Worm (Caenorhabditis elegans) whole organism, young adult: ENCODE results near the gene R05G9.5.

Experiments
- F33H1.4 ChIP-seq: fragments of 200-800 bp; sonication (Bioruptor generic); IDR thresholded peaks from 2 replicates; pipeline ENCODE4 v1.3.6; 2022; ENCODE audit warnings: missing genetic modification reagents, missing genetic modification characterization, missing compliant biosample characterization
- F49E8.2 ChIP-seq: sonication (generic microtip); optimal IDR thresholded peaks from 3 replicates; lab custom pipeline; 2017; ENCODE audit warnings: missing genetic modification characterization, mild to moderate bottlenecking, missing compliant biosample characterization, antibody characterized with exemption, moderate library complexity; ENCODE audit not compliant: insufficient read depth
- F57C9.4 ChIP-seq: sonication (generic microtip); optimal IDR thresholded peaks from 2 replicates; lab custom pipeline; 2017; ENCODE audit warnings: mild to moderate bottlenecking, missing genetic modification characterization, missing compliant biosample characterization
- K11D2.4 ChIP-seq: fragments of 200-800 bp; sonication (Bioruptor generic); IDR thresholded peaks from 2 replicates; pipeline ENCODE4 v1.3.6; 2022; ENCODE audit warnings: missing genetic modification reagents, missing genetic modification characterization, missing compliant biosample characterization
- Y53F4B.3 ChIP-seq: fragments of 200-800 bp; sonication (Bioruptor generic); IDR thresholded peaks from 2 replicates; pipeline ENCODE4 v1.3.6; 2022; ENCODE audit warnings: missing genetic modification reagents, missing genetic modification characterization, missing compliant biosample characterization
- akir-1 ChIP-seq: fragments of 200-800 bp; sonication (Bioruptor generic); optimal IDR thresholded peaks from 2 replicates; lab custom pipeline; 2018; ENCODE audit warnings: mild to moderate bottlenecking, missing genetic modification characterization, moderate library complexity, missing compliant biosample characterization
- aptf-2 ChIP-seq: fragments of 200-800 bp; sonication (Bioruptor generic); conservative IDR thresholded peaks from 2 replicates; pipeline ENCODE4 v1.3.6; 2022; ENCODE audit warnings: missing genetic modification reagents, missing genetic modification characterization, missing compliant biosample characterization
- cebp-1 ChIP-seq, 2 experiments: fragments of 200-800 bp in 1 of 2; sonication (Bioruptor generic) in 1 of 2; sonication (generic microtip) in 1 of 2; IDR thresholded peaks in 1 of 2; optimal IDR thresholded peaks in 1 of 2; 2 replicates each; pipeline versions ENCODE4 v1.3.6 to Lab custom; 2017 to 2022; ENCODE audit warnings: missing compliant biosample characterization in 2 of 2, missing genetic modification characterization in 2 of 2, mild to moderate bottlenecking in 1 of 2, missing genetic modification reagents in 1 of 2, moderate library complexity in 1 of 2
- die-1 ChIP-seq: sonication (generic microtip); optimal IDR thresholded peaks from 2 replicates; lab custom pipeline; 2016; ENCODE audit warnings: missing genotype, mild to moderate bottlenecking, missing genetic modification characterization, missing compliant biosample characterization
- efl-1 ChIP-seq: fragments of 150-350 bp; optimal IDR thresholded peaks from 2 replicates; lab custom pipeline; 2014; ENCODE audit warnings: missing biosample characterization, missing genetic modification reagents, missing genetic modification characterization
- egl-18 ChIP-seq: fragments of 200-800 bp; sonication (Bioruptor generic); IDR thresholded peaks from 2 replicates; pipeline ENCODE4 v1.3.6; 2022; ENCODE audit warnings: missing genetic modification reagents, missing genetic modification characterization, missing compliant biosample characterization
- ekl-4 ChIP-seq: fragments of 200-800 bp; sonication (Bioruptor generic); IDR thresholded peaks from 2 replicates; pipeline ENCODE4 v1.3.6; 2022; ENCODE audit warnings: missing genetic modification reagents, missing genetic modification characterization, missing compliant biosample characterization
- him-1 ChIP-seq: sonication (generic microtip); optimal IDR thresholded peaks from 2 replicates; lab custom pipeline; 2016; ENCODE audit warnings: missing genotype, missing genetic modification reagents, missing genetic modification characterization, missing compliant biosample characterization
- hmg-1.2 ChIP-seq: fragments of 200-800 bp; sonication (Bioruptor generic); IDR thresholded peaks from 2 replicates; pipeline ENCODE4 v1.3.6; 2022; ENCODE audit warnings: missing genetic modification reagents, missing genetic modification characterization, missing compliant biosample characterization
- hmg-20 ChIP-seq: fragments of 200-800 bp; sonication (Bioruptor generic); IDR thresholded peaks from 2 replicates; pipeline ENCODE4 v1.3.6; 2022; ENCODE audit warnings: missing genetic modification reagents, missing genetic modification characterization, missing compliant biosample characterization
- hsf-1 ChIP-seq: fragments of 200-800 bp; sonication (Bioruptor generic); IDR thresholded peaks from 2 replicates; pipeline ENCODE4 v1.3.6; 2022; ENCODE audit warnings: missing genetic modification reagents, missing genetic modification characterization, missing compliant biosample characterization
- lin-26 ChIP-seq: fragments of 200-800 bp; sonication (Bioruptor generic); IDR thresholded peaks from 2 replicates; pipeline ENCODE4 v1.3.6; 2022; ENCODE audit warnings: missing genetic modification reagents, missing genetic modification characterization, missing compliant biosample characterization
- lin-35 ChIP-seq, 3 experiments: fragments of 150-350 bp in 2 of 3; sonication (generic microtip) in 1 of 3; optimal IDR thresholded peaks; 2 replicates each; lab custom pipeline; 2014 to 2018; ENCODE audit warnings: missing biosample characterization in 3 of 3, missing genetic modification characterization in 3 of 3, missing genetic modification reagents in 3 of 3
- lir-1 ChIP-seq: fragments of 200-800 bp; sonication (Bioruptor generic); conservative IDR thresholded peaks from 2 replicates; pipeline ENCODE4 v1.3.6; 2022; ENCODE audit warnings: missing genetic modification reagents, missing genetic modification characterization, missing compliant biosample characterization
- lsl-1 ChIP-seq: fragments of 200-800 bp; sonication (Bioruptor generic); optimal IDR thresholded peaks from 2 replicates; lab custom pipeline; 2018; ENCODE audit warnings: mild to moderate bottlenecking, missing genetic modification characterization, moderate library complexity, missing compliant biosample characterization
- lsy-27 ChIP-seq: sonication (generic microtip); optimal IDR thresholded peaks from 2 replicates; lab custom pipeline; 2017; ENCODE audit warnings: missing genetic modification characterization, mild to moderate bottlenecking, missing compliant biosample characterization, antibody characterized with exemption, missing genotype, borderline replicate concordance; ENCODE audit not compliant: insufficient read depth
- madf-6 ChIP-seq: fragments of 200-800 bp; sonication (Bioruptor generic); IDR thresholded peaks from 2 replicates; pipeline ENCODE4 v1.3.6; 2022; ENCODE audit warnings: missing genetic modification reagents, missing genetic modification characterization, missing compliant biosample characterization
- madf-8 ChIP-seq: fragments of 200-800 bp; sonication (Bioruptor generic); conservative IDR thresholded peaks from 2 replicates; pipeline ENCODE4 v1.3.6; 2022; ENCODE audit warnings: missing genetic modification reagents, missing genetic modification characterization, missing compliant biosample characterization
- nfya-2 ChIP-seq: fragments of 200-800 bp; sonication (Bioruptor generic); IDR thresholded peaks from 2 replicates; pipeline ENCODE4 v1.3.6; 2022; ENCODE audit warnings: missing genetic modification reagents, missing genetic modification characterization, missing compliant biosample characterization
- nhr-120 ChIP-seq: fragments of 200-800 bp; sonication (Bioruptor generic); IDR thresholded peaks from 2 replicates; pipeline ENCODE4 v1.3.6; 2022; ENCODE audit warnings: missing genetic modification characterization, missing compliant biosample characterization
- nhr-90 ChIP-seq: sonication (generic microtip); optimal IDR thresholded peaks from 2 replicates; lab custom pipeline; 2016; ENCODE audit warnings: missing genotype, mild to moderate bottlenecking, missing genetic modification characterization, missing compliant biosample characterization
- pbrm-1 ChIP-seq: fragments of 200-800 bp; sonication (Bioruptor generic); IDR thresholded peaks from 2 replicates; pipeline ENCODE4 v1.3.6; 2022; ENCODE audit warnings: missing genetic modification reagents, missing genetic modification characterization, missing compliant biosample characterization
- pha-4 ChIP-seq: fragments of 150-350 bp; sonication (generic microtip); optimal IDR thresholded peaks from 2 replicates; lab custom pipeline; 2014; ENCODE audit warnings: missing biosample characterization, missing genetic modification reagents, missing genetic modification characterization
- rec-8 ChIP-seq, 2 experiments: sonication (generic microtip); optimal IDR thresholded peaks; 2 replicates each; lab custom pipeline; 2016; ENCODE audit warnings: mild to moderate bottlenecking in 2 of 2, missing genetic modification characterization in 2 of 2, missing genetic modification reagents in 2 of 2, missing genotype in 2 of 2, missing biosample characterization in 1 of 2, missing compliant biosample characterization in 1 of 2, moderate library complexity in 1 of 2
- sptf-2 ChIP-seq: fragments of 200-800 bp; sonication (Bioruptor generic); optimal IDR thresholded peaks from 2 replicates; lab custom pipeline; 2018; ENCODE audit warnings: mild to moderate bottlenecking, missing genetic modification characterization, missing compliant biosample characterization
- ztf-22 ChIP-seq: fragments of 200-800 bp; sonication (Bioruptor generic); optimal IDR thresholded peaks from 2 replicates; lab custom pipeline; 2018; ENCODE audit warnings: mild to moderate bottlenecking, missing genetic modification characterization, moderate library complexity, missing compliant biosample characterization
- ztf-28 ChIP-seq: fragments of 200-800 bp; sonication (Bioruptor generic); IDR thresholded peaks from 2 replicates; pipeline ENCODE4 v1.3.6; 2022; ENCODE audit warnings: missing genetic modification reagents, missing genetic modification characterization, missing compliant biosample characterization

The R05G9.5 gene

ce11 chrII:6516276-6516675 is 16.2 kb upstream of the R05G9.5 start, which contains the start of gene C56E6.7:
TSS of gene C56E6.7 (plus strand) at chrII:6516576.
- TF ChIP-seq madf-8 (GFP tag; lab: Robert Waterston, UW) (no peak), hsf-1 (no peak), hmg-20 (no peak), lsl-1 (GFP tag; lab: Kevin White, UChicago) (no peak)

DNA sequence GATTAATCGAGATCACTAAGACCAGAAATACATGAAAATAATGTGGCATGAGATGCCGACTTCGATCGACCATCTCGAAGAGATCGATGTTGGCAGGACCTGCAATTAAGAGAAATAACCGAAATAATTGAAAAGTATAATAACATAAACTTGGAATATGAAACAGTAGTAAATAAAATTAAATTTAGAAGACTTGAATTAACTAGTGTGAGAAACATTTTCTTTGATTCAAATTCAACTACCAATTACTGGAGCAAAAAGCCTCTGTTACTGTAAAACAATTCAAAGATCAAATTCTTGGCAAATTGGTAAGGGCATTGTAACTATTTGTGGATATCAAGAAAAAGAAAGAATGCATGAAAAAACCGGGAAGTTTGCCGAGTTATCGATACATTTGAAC is 13.8 kb upstream of the R05G9.5 start, which contains the start of gene R05G9R.1:
Gene R05G9R.1, minus strand, starts transcription at position 101 of the 400 bp plus-strand sequence.
- TF ChIP-seq aptf-2 (GFP tag; lab: Robert Waterston, UW): no peak

ce11 chrII:6513357-6513756 is 13.3 kb upstream of the R05G9.5 start:
- TF ChIP-seq pbrm-1 (GFP tag; lab: Robert Waterston, UW) (no peak), nfya-2 (GFP tag; lab: Robert Waterston, UW) (no peak), ekl-4 (GFP tag; lab: Robert Waterston, UW) (no peak), pha-4 (no peak), K11D2.4 (no peak), rec-8 (tag; optimal IDR thresholded peaks at IDR 0.05; lab: Kevin White, UChicago) (no peak), Y53F4B.3 (no peak)

DNA sequence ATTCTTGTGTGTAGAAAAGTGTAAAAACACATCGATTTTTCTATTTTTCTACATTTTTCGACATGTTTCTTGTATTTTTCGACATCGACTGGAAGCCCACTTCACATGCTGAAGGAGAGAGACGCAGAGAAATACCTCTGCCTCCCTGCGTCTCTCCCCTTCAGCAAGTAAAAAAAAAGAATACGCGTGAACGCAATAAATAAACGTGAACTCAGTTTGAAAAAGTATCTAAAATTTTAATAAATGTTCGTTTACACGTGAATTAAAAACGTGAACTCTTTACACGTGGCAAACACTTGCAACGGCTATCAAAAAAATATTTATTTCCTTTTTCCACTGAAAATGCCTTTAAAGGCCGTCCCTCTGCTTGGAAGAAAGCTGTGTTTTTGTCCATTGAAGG is 2.8 kb upstream of the R05G9.5 start, which contains the start of gene R05G9.1:
Gene R05G9.1, plus strand, starts transcription at position 343 of the 400 bp plus-strand sequence.
- TF ChIP-seq hmg-1.2 (GFP tag; lab: Robert Waterston, UW): peak; percentile 66; the same call in 1 of the 2 replicates
- TF ChIP-seq nhr-90 (tag; lab: Kevin White, UChicago): no peak

DNA sequence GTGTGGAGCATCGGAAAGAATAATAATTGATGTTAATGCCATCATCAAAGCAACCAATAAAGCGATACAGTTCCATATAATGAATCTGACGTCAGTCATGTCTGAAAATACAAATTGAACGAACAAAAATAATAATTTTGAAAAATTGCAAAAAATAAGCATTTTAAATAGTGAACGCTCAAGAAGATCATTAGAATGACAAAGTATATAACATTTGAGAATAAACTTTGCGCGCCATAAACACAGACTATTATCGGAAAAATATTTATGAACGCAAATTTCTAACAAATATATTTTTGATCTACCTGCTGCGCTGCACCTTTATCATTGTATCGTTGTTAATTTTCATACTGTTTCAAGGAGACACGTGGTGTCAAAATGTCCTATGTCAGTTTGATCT is 1.4 kb upstream of the R05G9.5 start, which contains the start of gene R05G9.3:
Gene R05G9.3, minus strand, starts transcription at position 101 of the 400 bp plus-strand sequence.
- TF ChIP-seq sptf-2: no peak
- peak; percentile 86 for TF ChIP-seq madf-6 (GFP tag; lab: Robert Waterston, UW)
- TF ChIP-seq lin-26 (GFP tag; lab: Robert Waterston, UW): no peak
- TF ChIP-seq madf-8 (GFP tag; lab: Robert Waterston, UW): peak; percentile 47
- no peak for TF ChIP-seq him-1 (tag; lab: Kevin White, UChicago)
- no peak for TF ChIP-seq nhr-120
- TF ChIP-seq lin-35 (GFP tag; optimal IDR thresholded peaks at IDR 0.05; lab: Kevin White, UChicago): no peak
- peak; percentile 27; the same call in 1 of the 2 replicates for TF ChIP-seq hmg-1.2 (GFP tag; lab: Robert Waterston, UW)
- no peak for TF ChIP-seq F57C9.4
- TF ChIP-seq efl-1 (GFP tag; lab: Kevin White, UChicago): peak; percentile 50
- 0 out of 2 replicates have a peak, but pooled peaks have one; percentile 20 for TF ChIP-seq F33H1.4

DNA sequence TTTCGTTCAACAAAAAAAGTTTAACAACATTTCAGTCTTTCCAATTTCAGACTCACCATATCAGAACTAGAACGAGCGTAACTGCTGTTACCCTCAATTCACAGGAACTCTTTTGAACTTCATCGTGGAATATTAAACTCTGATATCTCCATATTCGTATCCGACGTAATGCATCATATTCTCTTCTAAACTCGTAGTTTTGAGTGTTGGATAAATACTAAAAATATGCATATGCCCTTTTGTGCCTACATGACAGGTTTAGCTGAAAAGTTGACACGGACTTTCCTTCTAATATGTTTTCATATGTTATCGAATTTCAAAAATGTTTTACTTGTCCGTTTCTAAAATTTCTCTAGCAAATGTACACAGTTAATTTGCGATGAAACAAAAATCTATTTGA is 994 bp downstream of the R05G9.5 start, which contains the start of gene twk-49:
Gene twk-49, minus strand, starts transcription at position 101 of the 400 bp plus-strand sequence.
- TF ChIP-seq cebp-1 (GFP tag; IDR thresholded peaks at IDR 0.05; lab: Robert Waterston, UW) (no peak), cebp-1 (tag; optimal IDR thresholded peaks at IDR 0.05; lab: Kevin White, UChicago) (no peak), akir-1 (no peak)

ce11 chrII:6498609-6499008 is 1.5 kb downstream of the R05G9.5 start:
- TF ChIP-seq die-1 (tag; lab: Kevin White, UChicago) (no peak), hmg-1.2 (GFP tag; lab: Robert Waterston, UW) (no peak), ztf-22 (GFP tag; lab: Kevin White, UChicago) (no peak), ztf-28 (GFP tag; lab: Robert Waterston, UW) (no peak), lir-1 (GFP tag; lab: Robert Waterston, UW) (no peak), F49E8.2 (no peak), lsy-27 (tag; lab: Kevin White, UChicago) (no peak), egl-18 (GFP tag; lab: Robert Waterston, UW) (no peak), ekl-4 (GFP tag; lab: Robert Waterston, UW) (no peak), akir-1 (no peak), K11D2.4 (no peak)
